Worm (Caenorhabditis elegans) whole organism, midembryonic: ENCODE data around the gene T09F5.1.

Experiments used
- T22C8.4 ChIP-seq: fragments of 200-800 bp; sonication (Bioruptor generic); IDR thresholded peaks from 2 replicates; pipeline ENCODE4 v1.3.6; 2022; ENCODE audit warnings: missing genetic modification characterization, missing compliant biosample characterization
- cog-1 ChIP-seq: sonication (generic microtip); optimal IDR thresholded peaks from 2 replicates; lab custom pipeline; 2016; ENCODE audit warnings: missing genetic modification characterization, missing compliant biosample characterization
- flt-1 ChIP-seq: fragments of 200-800 bp; sonication (Bioruptor generic); IDR thresholded peaks from 2 replicates; pipeline ENCODE4 v1.3.6; 2022; ENCODE audit warnings: missing genetic modification characterization, missing compliant biosample characterization
- klf-2 ChIP-seq: fragments of 200-800 bp; sonication (Bioruptor generic); conservative IDR thresholded peaks from 2 replicates; pipeline ENCODE4 v1.3.6; 2022; ENCODE audit warnings: missing genetic modification reagents, missing genetic modification characterization, missing compliant biosample characterization
- med-1 ChIP-seq: sonication (generic microtip); optimal IDR thresholded peaks from 2 replicates; lab custom pipeline; 2017; ENCODE audit warnings: missing genetic modification characterization, mild to moderate bottlenecking, missing compliant biosample characterization, antibody characterized with exemption, missing genetic modification reagents; ENCODE audit not compliant: insufficient read depth
- ref-1 ChIP-seq: fragments of 200-800 bp; sonication (Bioruptor generic); conservative IDR thresholded peaks from 2 replicates; pipeline ENCODE4 v1.3.6; 2022; ENCODE audit warnings: missing genetic modification reagents, missing genetic modification characterization, missing compliant biosample characterization
- tab-1 ChIP-seq: fragments of 200-800 bp; sonication (Bioruptor generic); IDR thresholded peaks from 2 replicates; pipeline ENCODE4 v1.3.6; 2022; ENCODE audit warnings: missing genetic modification characterization, missing compliant biosample characterization
- ztf-23 ChIP-seq: fragments of 200-800 bp; sonication (Bioruptor generic); IDR thresholded peaks from 2 replicates; pipeline ENCODE4 v1.3.6; 2022; ENCODE audit warnings: missing genetic modification reagents, missing genetic modification characterization, missing compliant biosample characterization
- ztf-29 ChIP-seq: fragments of 200-800 bp; sonication (Bioruptor generic); IDR thresholded peaks from 2 replicates; pipeline ENCODE4 v1.3.6; 2022; ENCODE audit warnings: missing genetic modification reagents, missing genetic modification characterization, missing compliant biosample characterization

The T09F5.1 gene

DNA sequence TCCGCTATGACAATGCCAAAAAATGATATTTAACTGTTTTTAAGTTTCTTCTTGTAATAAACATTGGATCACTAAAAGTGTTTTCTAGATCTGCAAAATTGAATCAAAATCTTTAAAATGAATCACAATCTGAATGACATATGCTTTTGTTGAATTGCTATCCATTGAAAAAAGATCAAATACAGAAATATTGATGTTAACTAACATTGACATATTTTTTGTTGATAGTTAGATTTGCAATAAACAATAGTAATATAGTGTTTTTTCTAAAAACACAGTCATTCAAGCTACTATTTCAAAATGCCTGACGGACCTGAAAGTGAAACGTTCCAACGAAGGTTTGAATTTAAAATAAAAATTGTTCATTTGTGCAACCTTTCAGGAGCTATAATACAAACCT lies 1.8 kb downstream of the T09F5.1 start, which contains the start of gene T09F5.2:
Gene T09F5.2 (plus strand): TSS at position 301 of the 400 bp plus-strand sequence.
- TF ChIP-seq flt-1 = no peak
- TF ChIP-seq ref-1 = no peak
- TF ChIP-seq klf-2 (GFP tag; lab: Robert Waterston, UW) = no peak
- TF ChIP-seq cog-1 = no peak
- no peak for TF ChIP-seq med-1
- TF ChIP-seq ztf-29 (GFP tag; lab: Robert Waterston, UW) = no peak
- no peak for TF ChIP-seq T22C8.4 (GFP tag; lab: Robert Waterston, UW)
- TF ChIP-seq tab-1 (GFP tag; lab: Robert Waterston, UW) = no peak
- no peak for TF ChIP-seq ztf-23 (GFP tag; lab: Robert Waterston, UW)

DNA sequence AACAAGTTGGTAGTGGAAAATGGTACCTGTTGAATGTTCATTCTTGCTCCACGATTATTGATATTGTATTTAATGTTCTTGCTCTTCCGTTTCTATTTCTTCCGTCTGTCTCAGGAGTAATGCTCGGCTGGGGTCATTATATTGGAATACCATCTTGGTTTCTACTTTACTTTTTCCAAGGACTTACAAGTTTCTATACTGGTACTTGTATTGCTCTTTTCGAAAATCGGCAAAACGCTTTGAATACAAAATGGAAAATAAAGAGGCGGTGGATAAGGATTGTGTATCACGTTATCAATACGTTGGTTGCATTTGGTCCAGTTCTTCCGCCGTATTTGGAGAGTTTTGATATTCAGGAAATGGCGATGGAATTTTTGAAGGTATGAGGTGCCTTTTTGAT lies 3.1 kb downstream of the T09F5.1 start:
- no peak for TF ChIP-seq ref-1
- TF ChIP-seq flt-1 = no peak
- TF ChIP-seq cog-1 = no peak
- no peak for TF ChIP-seq klf-2 (GFP tag; lab: Robert Waterston, UW)
- TF ChIP-seq tab-1 (GFP tag; lab: Robert Waterston, UW) = no peak
- no peak for TF ChIP-seq ztf-29 (GFP tag; lab: Robert Waterston, UW)

DNA sequence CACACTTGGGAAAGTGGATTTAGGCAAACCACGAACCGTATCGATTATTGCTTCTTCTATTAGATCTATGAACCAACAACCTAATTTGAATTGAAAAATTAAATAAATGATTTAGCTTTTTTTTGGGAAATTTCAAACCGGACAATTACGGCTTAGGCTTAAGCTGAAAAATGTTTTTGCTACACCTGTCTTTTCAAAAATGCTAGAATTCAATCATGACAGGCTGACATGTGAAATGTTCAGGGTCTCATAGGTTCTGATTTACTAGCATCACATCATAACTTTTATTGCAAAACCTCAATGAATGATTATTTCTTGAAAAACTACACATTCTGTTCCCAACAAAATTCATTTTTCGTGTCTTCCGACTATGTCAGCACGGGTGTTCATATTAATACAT lies 4.4 kb downstream of the T09F5.1 start, which contains the start of gene srh-55:
Gene srh-55 (plus strand): TSS at position 301 of the 400 bp plus-strand sequence.
- TF ChIP-seq med-1 = no peak
- no peak for TF ChIP-seq flt-1
- TF ChIP-seq klf-2 (GFP tag; lab: Robert Waterston, UW) = no peak
- TF ChIP-seq tab-1 (GFP tag; lab: Robert Waterston, UW) = no peak
- TF ChIP-seq T22C8.4 (GFP tag; lab: Robert Waterston, UW) = no peak
- TF ChIP-seq cog-1 = no peak
- TF ChIP-seq ztf-23 (GFP tag; lab: Robert Waterston, UW) = no peak

DNA sequence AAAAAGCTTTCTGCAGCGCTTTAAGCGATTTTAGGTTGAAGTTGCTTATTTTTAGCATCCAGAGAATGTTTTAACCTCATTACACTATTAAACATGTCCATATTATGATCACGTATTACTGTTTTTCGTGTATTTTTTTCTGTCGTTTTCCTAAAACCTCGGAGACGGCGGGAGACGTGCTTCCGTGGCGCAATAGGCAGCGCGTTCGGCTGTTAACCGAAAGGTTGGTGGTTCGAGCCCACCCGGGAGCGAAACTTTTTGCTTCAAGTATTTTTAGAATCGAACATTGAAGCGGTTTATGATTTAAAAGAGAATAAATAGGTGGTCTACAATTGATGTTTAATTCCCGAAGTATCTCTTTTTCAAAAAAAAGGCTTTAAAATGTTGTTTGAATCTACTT lies 7.6 kb downstream of the T09F5.1 start:
- TF ChIP-seq med-1 (no peak), ref-1 (no peak), T22C8.4 (GFP tag; lab: Robert Waterston, UW) (no peak), flt-1 (no peak), tab-1 (GFP tag; lab: Robert Waterston, UW) (no peak), ztf-23 (GFP tag; lab: Robert Waterston, UW) (no peak), klf-2 (GFP tag; lab: Robert Waterston, UW) (no peak), ztf-29 (GFP tag; lab: Robert Waterston, UW) (no peak), cog-1 (no peak)

DNA sequence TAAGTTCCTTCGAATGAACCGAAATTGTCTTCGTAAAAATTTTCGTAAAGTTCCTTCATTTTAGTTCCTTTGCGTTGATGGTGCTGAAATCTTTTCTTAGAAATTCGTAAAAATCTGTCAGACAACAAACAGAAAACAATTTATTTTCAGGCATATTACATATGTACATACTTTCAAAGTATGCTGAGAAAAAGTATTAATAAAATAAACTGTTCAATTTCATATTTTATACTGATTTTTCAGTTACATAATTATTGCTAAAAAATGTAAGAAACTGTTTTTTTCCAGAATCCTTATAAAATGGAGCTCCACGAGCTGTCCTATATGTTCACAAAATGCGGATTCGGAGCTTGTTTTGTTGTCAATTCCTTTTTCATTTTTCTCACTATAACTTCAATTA lies 9.8 kb downstream of the T09F5.1 start, which contains the start of gene str-45:
Gene str-45 (plus strand): TSS at position 301 of the 400 bp plus-strand sequence.
- TF ChIP-seq ref-1 (no peak), T22C8.4 (GFP tag; lab: Robert Waterston, UW) (no peak), cog-1 (no peak), ztf-29 (GFP tag; lab: Robert Waterston, UW) (no peak), klf-2 (GFP tag; lab: Robert Waterston, UW) (no peak), ztf-23 (GFP tag; lab: Robert Waterston, UW) (no peak), tab-1 (GFP tag; lab: Robert Waterston, UW) (no peak), med-1 (no peak)

DNA sequence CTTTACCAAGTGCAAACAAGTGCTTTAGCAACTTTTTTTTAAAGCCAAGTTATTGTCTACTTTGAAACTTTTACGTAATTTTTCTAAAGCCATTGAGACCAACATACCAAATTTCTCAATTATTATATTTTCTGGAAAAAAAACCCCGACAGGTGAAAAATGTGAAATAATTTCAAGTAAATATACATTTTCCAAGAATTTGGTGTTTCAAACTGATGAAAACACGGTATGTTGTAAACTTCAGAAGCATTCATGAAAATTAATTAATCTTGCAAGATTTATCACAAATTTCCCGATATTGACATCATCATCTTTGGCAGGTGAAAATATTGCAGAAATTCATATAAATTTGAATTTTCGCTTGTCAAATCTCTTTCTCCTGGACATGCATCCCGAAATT lies 13.8 kb downstream of the T09F5.1 start, which contains the start of gene srz-11:
Gene srz-11 (plus strand): TSS at position 386 of the 400 bp plus-strand sequence.
- TF ChIP-seq flt-1 = no peak
- no peak for TF ChIP-seq klf-2 (GFP tag; lab: Robert Waterston, UW)
- no peak for TF ChIP-seq ztf-23 (GFP tag; lab: Robert Waterston, UW)
- no peak for TF ChIP-seq ref-1
- TF ChIP-seq T22C8.4 (GFP tag; lab: Robert Waterston, UW) = no peak
- no peak for TF ChIP-seq med-1
- TF ChIP-seq ztf-29 (GFP tag; lab: Robert Waterston, UW) = no peak
- TF ChIP-seq cog-1 = no peak
- no peak for TF ChIP-seq tab-1 (GFP tag; lab: Robert Waterston, UW)

DNA sequence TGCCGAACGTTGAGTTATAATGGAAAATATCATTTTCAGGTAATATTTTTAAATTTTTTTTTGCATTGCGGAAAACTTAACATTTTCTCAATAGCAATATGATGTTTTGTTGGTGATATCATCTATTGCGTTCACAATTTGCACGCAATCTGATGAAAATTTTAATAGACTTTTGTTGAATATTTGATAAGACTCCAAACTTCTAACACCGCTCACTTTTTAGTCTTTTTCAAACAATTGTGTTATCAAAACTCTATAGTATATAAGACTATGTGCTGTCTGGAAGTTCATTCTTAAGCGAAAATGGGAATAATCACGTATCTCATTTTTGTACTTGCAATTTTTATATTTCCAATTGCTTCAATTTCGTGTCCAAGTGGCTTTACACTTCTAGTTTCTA lies 26.6 kb downstream of the T09F5.1 start, which contains the start of gene clec-47:
Gene clec-47 (plus strand): TSS at position 301 of the 400 bp plus-strand sequence.
- TF ChIP-seq flt-1 (no peak), ztf-29 (GFP tag; lab: Robert Waterston, UW) (no peak), cog-1 (no peak), ref-1 (no peak), ztf-23 (GFP tag; lab: Robert Waterston, UW) (no peak), T22C8.4 (GFP tag; lab: Robert Waterston, UW) (no peak), tab-1 (GFP tag; lab: Robert Waterston, UW) (no peak), klf-2 (GFP tag; lab: Robert Waterston, UW) (no peak), med-1 (no peak)

DNA sequence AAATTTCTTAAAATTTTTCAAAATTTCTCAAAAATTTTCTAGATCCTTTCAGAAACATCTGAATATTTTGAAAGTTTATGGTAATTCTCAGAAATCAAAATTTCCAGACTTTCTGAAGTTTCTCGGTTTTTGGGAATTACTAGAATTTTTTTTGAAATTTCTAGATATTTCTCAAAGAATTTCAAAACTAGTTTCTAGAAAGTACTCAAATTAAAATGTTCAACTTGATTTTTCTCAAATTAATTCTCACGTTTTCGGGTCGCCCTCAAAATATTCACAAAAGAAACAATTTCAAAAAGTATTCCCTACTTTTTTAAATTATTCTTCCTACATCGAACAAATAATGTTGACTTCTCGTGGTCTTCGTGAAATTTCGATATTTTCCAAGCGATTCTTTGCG lies 30.9 kb downstream of the T09F5.1 start, which contains the start of gene T09F5.10:
Gene T09F5.10 (plus strand): TSS at position 301 of the 400 bp plus-strand sequence.
- TF ChIP-seq klf-2 (GFP tag; lab: Robert Waterston, UW) (no peak), ztf-29 (GFP tag; lab: Robert Waterston, UW) (no peak), ztf-23 (GFP tag; lab: Robert Waterston, UW) (no peak), tab-1 (GFP tag; lab: Robert Waterston, UW) (no peak)

DNA sequence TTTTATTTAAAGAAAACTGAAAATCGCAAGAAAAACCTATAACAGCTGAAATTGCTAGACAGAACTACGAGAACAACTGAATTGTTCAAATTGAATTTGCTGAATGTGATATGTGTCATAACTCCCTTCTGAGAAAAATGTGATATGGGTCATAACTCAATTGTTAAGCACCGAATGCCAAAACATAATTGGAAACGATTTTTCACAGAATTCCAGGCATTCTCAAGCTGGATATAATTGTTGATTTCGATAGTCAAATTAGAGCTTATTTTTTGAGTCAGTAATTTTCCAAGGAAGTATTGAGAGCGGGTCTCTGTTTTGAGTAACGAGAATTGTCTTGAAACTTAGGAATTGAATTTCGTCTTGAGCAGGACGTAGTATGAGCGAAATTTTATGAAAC lies 33.0 kb downstream of the T09F5.1 start:
- no peak for TF ChIP-seq tab-1 (GFP tag; lab: Robert Waterston, UW)
- no peak for TF ChIP-seq flt-1
- TF ChIP-seq T22C8.4 (GFP tag; lab: Robert Waterston, UW) = no peak
- TF ChIP-seq cog-1 = no peak
- no peak for TF ChIP-seq med-1
- no peak for TF ChIP-seq klf-2 (GFP tag; lab: Robert Waterston, UW)

DNA sequence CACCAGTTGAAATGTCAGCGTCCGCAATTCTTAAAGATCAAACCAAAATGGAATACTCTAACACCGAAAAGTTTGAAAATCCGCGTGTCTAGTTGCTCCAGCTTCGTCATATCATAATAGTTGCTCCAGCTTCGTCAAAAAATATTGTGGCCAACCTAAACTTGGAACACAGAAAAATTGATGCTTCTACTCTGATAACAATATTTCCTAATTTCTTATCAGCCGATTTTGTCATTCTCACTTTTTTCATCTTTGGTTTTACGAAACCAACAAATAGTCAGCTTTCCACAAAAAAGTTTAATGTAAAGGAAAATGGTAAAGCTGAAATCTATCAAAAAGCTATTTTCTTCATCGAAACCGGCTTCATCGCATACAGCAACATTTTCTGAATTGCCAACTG lies 33.5 kb downstream of the T09F5.1 start, which contains the start of gene fbxa-84:
Gene fbxa-84 (plus strand): TSS at position 34 of the 400 bp plus-strand sequence.
- TF ChIP-seq flt-1 = no peak
- TF ChIP-seq med-1 = no peak
- no peak for TF ChIP-seq cog-1
